Fruit fly (Drosophila melanogaster): Measurements from ENCODE around the gene ntc.
A peak's percentile ranks its signal among the peaks of the same experiment; 100 is the strongest.

The ntc gene

dm6 chr3L:3824790-3825484 is 18.7 kb upstream of the ntc start, which contains the start of gene Rdh (continued):
- TF ChIP-seq CG15073 (GFP tag; optimal IDR thresholded peaks at IDR 0.05) (no peak), Max (GFP tag; optimal IDR thresholded peaks at IDR 0.05) (peak; percentile 77), Xbp1 (GFP tag; optimal IDR thresholded peaks at IDR 0.05) (peak; percentile 80), grn (GFP tag; optimal IDR thresholded peaks at IDR 0.05) (no peak), Oli (tag; optimal IDR thresholded peaks at IDR 0.05) (peak; percentile 83), Sox100B (GFP tag; optimal IDR thresholded peaks at IDR 0.05) (peak; percentile 84), Hey (tag; optimal IDR thresholded peaks at IDR 0.05) (no peak), HLH3B (GFP tag; IDR thresholded peaks at IDR 0.05) (peak; percentile 48; the same call in 1 of the 2 replicates), CG7745 (tag; optimal IDR thresholded peaks at IDR 0.05) (no peak), CG10274 (GFP tag; optimal IDR thresholded peaks at IDR 0.05) (peak; percentile 50), CG11085 (GFP tag; IDR thresholded peaks at IDR 0.05) (no peak), sr (GFP tag; IDR thresholded peaks at IDR 0.05) (no peak), wdn (GFP tag; IDR thresholded peaks at IDR 0.05) (0 out of 2 replicates have a peak, but pooled peaks have one; percentile 34), Fer2 (tag; optimal IDR thresholded peaks at IDR 0.05) (peak; percentile 75), Doc2 (GFP tag; IDR thresholded peaks at IDR 0.05) (peak; percentile 47; the same call in 1 of the 2 replicates), tll (GFP tag; optimal IDR thresholded peaks at IDR 0.05) (no peak), salm (tag; optimal IDR thresholded peaks at IDR 0.05) (peak; percentile 64), CG15514 (GFP tag; optimal IDR thresholded peaks at IDR 0.05) (peak; percentile 78), CG13424 (tag; optimal IDR thresholded peaks at IDR 0.05) (peak; percentile 86), tio (GFP tag; optimal IDR thresholded peaks at IDR 0.05) (peak; percentile 70), YL-1 (GFP tag; optimal IDR thresholded peaks at IDR 0.05) (peak; percentile 30), Doc3 (GFP tag; IDR thresholded peaks at IDR 0.05; ENCODE audit: partially characterized antibody) (peak; percentile 45; the same call in 1 of the 3 replicates), otp (GFP tag; IDR thresholded peaks at IDR 0.05) (no peak), fru (optimal IDR thresholded peaks at IDR 0.05) (no peak), dm (GFP tag; optimal IDR thresholded peaks at IDR 0.05) (no peak), stc (GFP tag; IDR thresholded peaks at IDR 0.05) (peak; percentile 56), ara (GFP tag; IDR thresholded peaks at IDR 0.05) (peak; percentile 72), CG3838 (GFP tag; optimal IDR thresholded peaks at IDR 0.05) (no peak), psq (GFP tag; optimal IDR thresholded peaks at IDR 0.05) (peak; percentile 20), scrt (GFP tag; optimal IDR thresholded peaks at IDR 0.05) (peak; percentile 81), trh (GFP tag; optimal IDR thresholded peaks at IDR 0.05) (peak; percentile 53), mld (GFP tag; IDR thresholded peaks at IDR 0.05; ENCODE audit: partially characterized antibody) (no peak), CG5180 (GFP tag; optimal IDR thresholded peaks at IDR 0.05) (peak; percentile 73), seq (GFP tag; IDR thresholded peaks at IDR 0.05) (peak; percentile 35; the same call in 1 of the 2 replicates), Scr (GFP tag; IDR thresholded peaks at IDR 0.05; ENCODE audit: partially characterized antibody) (no peak), vfl (GFP tag; optimal IDR thresholded peaks at IDR 0.05) (peak; percentile 22), CG13894 (tag; optimal IDR thresholded peaks at IDR 0.05) (peak; percentile 85), H15 (GFP tag; IDR thresholded peaks at IDR 0.05) (no peak), CG2120 (GFP tag; optimal IDR thresholded peaks at IDR 0.05) (peak; percentile 81), nerfin-2 (GFP tag; IDR thresholded peaks at IDR 0.05; ENCODE audit: partially characterized antibody) (no peak), ken (GFP tag; IDR thresholded peaks at IDR 0.05) (peak; percentile 57; the same call in 1 of the 3 replicates), sob (GFP tag; IDR thresholded peaks at IDR 0.05) (peak; percentile 63), grau (tag; optimal IDR thresholded peaks at IDR 0.05) (peak; percentile 87), knrl (GFP tag; IDR thresholded peaks at IDR 0.05; ENCODE audit: partially characterized antibody) (no peak), Usf (GFP tag; optimal IDR thresholded peaks at IDR 0.05) (peak; percentile 27), CG12942 (GFP tag; optimal IDR thresholded peaks at IDR 0.05) (peak; percentile 41), CG30020 (tag; optimal IDR thresholded peaks at IDR 0.05) (peak; percentile 37), yki (optimal IDR thresholded peaks at IDR 0.05) (no peak), CG2875 (GFP tag; optimal IDR thresholded peaks at IDR 0.05) (peak; percentile 58), z (GFP tag; IDR thresholded peaks at IDR 0.05) (no peak)
